Worm (Caenorhabditis elegans): ENCODE results near the gene rbx-1.

DNA sequence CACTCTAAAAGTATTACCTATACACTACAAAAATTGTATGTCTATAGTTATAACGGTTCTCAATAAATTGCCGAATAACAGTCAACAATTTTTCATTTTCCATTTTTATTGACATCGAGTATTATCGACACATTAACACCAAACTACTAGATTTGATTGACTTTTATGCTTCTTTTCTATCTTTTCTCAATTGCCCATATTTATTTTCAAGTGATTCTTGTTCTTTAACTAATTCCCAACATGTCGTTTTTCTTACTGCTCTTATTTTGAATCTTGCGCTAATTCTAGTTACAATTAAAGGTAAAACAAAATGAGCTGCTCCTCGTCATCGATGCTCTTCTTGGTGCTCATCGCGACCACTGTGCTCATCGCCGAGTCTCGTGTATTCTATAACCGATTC is 12.3 kb downstream of the rbx-1 start, which contains the start of gene cthd-1:
- TF ChIP-seq F39B2.1 (GFP tag; IDR thresholded peaks at IDR 0.05) (no peak), dpff-1 (tag; optimal IDR thresholded peaks at IDR 0.05) (no peak), ama-1 (optimal IDR thresholded peaks at IDR 0.05) (no peak), ama-1 (GFP tag; optimal IDR thresholded peaks at IDR 0.05) (no peak), mel-28 (tag; optimal IDR thresholded peaks at IDR 0.05; ENCODE audit: borderline replicate concordance) (no peak), D2030.7 (GFP tag; IDR thresholded peaks at IDR 0.05) (no peak), ZK185.1 (tag; optimal IDR thresholded peaks at IDR 0.05; ENCODE audit: poor library complexity, severe bottlenecking) (no peak), F22D6.2 (tag; optimal IDR thresholded peaks at IDR 0.05) (no peak), Y79H2A.3 (GFP tag; conservative IDR thresholded peaks at IDR 0.05) (no peak), lin-35 (GFP tag; optimal IDR thresholded peaks at IDR 0.05) (no peak), hsf-1 (GFP tag; IDR thresholded peaks at IDR 0.05) (no peak), lsy-27 (tag; optimal IDR thresholded peaks at IDR 0.05; ENCODE audit: borderline replicate concordance, insufficient read depth) (no peak)

All from whole organism, young adult.